Worm (Caenorhabditis elegans) whole organism, late embryonic: ENCODE results near the gene C25E10.12.

Source experiments
- C38D4.7 ChIP-seq: fragments of 200-800 bp; sonication (Bioruptor generic); optimal IDR thresholded peaks from 2 replicates; lab custom pipeline; 2018; ENCODE audit warnings: mild to moderate bottlenecking, missing genetic modification characterization, moderate library complexity, missing compliant biosample characterization
- F13H6.1 ChIP-seq: sonication (generic microtip); optimal IDR thresholded peaks from 2 replicates; lab custom pipeline; 2016; ENCODE audit warnings: missing genetic modification characterization, missing compliant biosample characterization
- K02D7.2 ChIP-seq: sonication (generic microtip); optimal IDR thresholded peaks from 2 replicates; lab custom pipeline; 2017; ENCODE audit warnings: mild to moderate bottlenecking, missing genetic modification characterization, missing compliant biosample characterization
- K09A11.1 ChIP-seq: sonication (generic microtip); optimal IDR thresholded peaks from 2 replicates; lab custom pipeline; 2017; ENCODE audit warnings: antibody characterized with exemption, mild to moderate bottlenecking, missing genetic modification characterization, missing compliant biosample characterization; ENCODE audit not compliant: insufficient read depth
- T23F11.4 ChIP-seq: fragments of 200-800 bp; sonication (Bioruptor generic); optimal IDR thresholded peaks from 2 replicates; lab custom pipeline; 2018; ENCODE audit warnings: mild to moderate bottlenecking, missing genetic modification characterization, missing compliant biosample characterization
- Y22D7AL.16 ChIP-seq: sonication (generic microtip); optimal IDR thresholded peaks from 2 replicates; lab custom pipeline; 2016; ENCODE audit warnings: missing genetic modification characterization, missing compliant biosample characterization
- ahr-1 ChIP-seq: sonication (generic microtip); optimal IDR thresholded peaks from 2 replicates; lab custom pipeline; 2016; ENCODE audit warnings: missing genetic modification characterization, missing compliant biosample characterization
- ama-1 ChIP-seq: fragments of 150-350 bp; optimal IDR thresholded peaks from 2 replicates; lab custom pipeline; 2014
- ceh-14 ChIP-seq: sonication (generic microtip); optimal IDR thresholded peaks from 2 replicates; lab custom pipeline; 2016; ENCODE audit warnings: missing genotype, missing genetic modification characterization, missing compliant biosample characterization
- ceh-18 ChIP-seq: sonication (generic microtip); optimal IDR thresholded peaks from 2 replicates; lab custom pipeline; 2016; ENCODE audit warnings: missing genetic modification characterization, missing compliant biosample characterization
- ceh-31 ChIP-seq: sonication (generic microtip); optimal IDR thresholded peaks from 2 replicates; lab custom pipeline; 2016; ENCODE audit warnings: missing genetic modification characterization, missing compliant biosample characterization
- ceh-45 ChIP-seq: fragments of 200-800 bp; sonication (Bioruptor generic); IDR thresholded peaks from 2 replicates; pipeline ENCODE4 v1.3.6; 2022; ENCODE audit warnings: missing genetic modification reagents, missing genetic modification characterization, missing compliant biosample characterization
- ceh-48 ChIP-seq: sonication (generic microtip); optimal IDR thresholded peaks from 2 replicates; lab custom pipeline; 2016; ENCODE audit warnings: missing genetic modification characterization, inconsistent platforms, missing compliant biosample characterization
- che-1 ChIP-seq: sonication (generic microtip); optimal IDR thresholded peaks from 2 replicates; lab custom pipeline; 2016; ENCODE audit warnings: mild to moderate bottlenecking, missing genetic modification characterization, missing compliant biosample characterization
- dmd-4 ChIP-seq: sonication (generic microtip); optimal IDR thresholded peaks from 2 replicates; lab custom pipeline; 2016; ENCODE audit warnings: borderline replicate concordance, missing genetic modification characterization, missing compliant biosample characterization
- elt-2 ChIP-seq: sonication (generic microtip); optimal IDR thresholded peaks from 2 replicates; lab custom pipeline; 2016; ENCODE audit warnings: missing genetic modification reagents, missing genetic modification characterization, missing compliant biosample characterization
- fax-1 ChIP-seq: sonication (generic microtip); optimal IDR thresholded peaks from 2 replicates; lab custom pipeline; 2016; ENCODE audit warnings: missing genotype, missing genetic modification characterization, missing compliant biosample characterization
- gmeb-2 ChIP-seq: sonication (generic microtip); optimal IDR thresholded peaks from 2 replicates; lab custom pipeline; 2016; ENCODE audit warnings: missing genetic modification characterization, inconsistent platforms, missing compliant biosample characterization
- hlh-15 ChIP-seq: sonication (generic microtip); optimal IDR thresholded peaks from 2 replicates; lab custom pipeline; 2016; ENCODE audit warnings: missing genetic modification characterization, missing compliant biosample characterization
- hlh-30 ChIP-seq: sonication (generic microtip); optimal IDR thresholded peaks from 2 replicates; lab custom pipeline; 2017; ENCODE audit warnings: antibody characterized with exemption, missing genetic modification characterization, missing compliant biosample characterization; ENCODE audit not compliant: insufficient read depth
- hlh-6 ChIP-seq: sonication (generic microtip); optimal IDR thresholded peaks from 2 replicates; lab custom pipeline; 2016; ENCODE audit warnings: missing genotype, missing genetic modification characterization, missing compliant biosample characterization
- lim-6 ChIP-seq: sonication (generic microtip); optimal IDR thresholded peaks from 2 replicates; lab custom pipeline; 2016; ENCODE audit warnings: missing genetic modification characterization, missing compliant biosample characterization
- lin-11 ChIP-seq: fragments of 200-800 bp; sonication (Bioruptor generic); optimal IDR thresholded peaks from 2 replicates; lab custom pipeline; 2018; ENCODE audit warnings: mild to moderate bottlenecking, missing genetic modification characterization, missing compliant biosample characterization
- madf-2 ChIP-seq: sonication (generic microtip); optimal IDR thresholded peaks from 2 replicates; lab custom pipeline; 2017; ENCODE audit warnings: missing genetic modification characterization, missing compliant biosample characterization
- mec-3 ChIP-seq: sonication (generic microtip); optimal IDR thresholded peaks from 2 replicates; lab custom pipeline; 2016; ENCODE audit warnings: borderline replicate concordance, missing genetic modification characterization, missing compliant biosample characterization
- nfya-1 ChIP-seq: sonication (generic microtip); optimal IDR thresholded peaks from 2 replicates; lab custom pipeline; 2017; ENCODE audit warnings: missing genetic modification characterization, mild to moderate bottlenecking, missing compliant biosample characterization, antibody characterized with exemption, moderate library complexity
- nhr-11 ChIP-seq: fragments of 150-350 bp; optimal IDR thresholded peaks from 2 replicates; lab custom pipeline; 2014; ENCODE audit warnings: missing biosample characterization, missing genetic modification characterization
- npax-4 ChIP-seq: sonication (generic microtip); optimal IDR thresholded peaks from 2 replicates; lab custom pipeline; 2016; ENCODE audit warnings: missing genetic modification characterization, missing compliant biosample characterization
- pag-3 ChIP-seq: sonication (generic microtip); optimal IDR thresholded peaks from 2 replicates; lab custom pipeline; 2016; ENCODE audit warnings: missing compliant biosample characterization, missing genetic modification characterization, borderline replicate concordance
- pax-1 ChIP-seq: fragments of 150-350 bp; optimal IDR thresholded peaks from 2 replicates; lab custom pipeline; 2014; ENCODE audit warnings: missing biosample characterization, missing genetic modification characterization
- pha-2 ChIP-seq: sonication (generic microtip); optimal IDR thresholded peaks from 2 replicates; lab custom pipeline; 2017; ENCODE audit warnings: mild to moderate bottlenecking, missing genetic modification characterization, missing compliant biosample characterization
- pha-4 ChIP-seq: fragments of 150-350 bp; optimal IDR thresholded peaks from 2 replicates; lab custom pipeline; 2018; ENCODE audit warnings: missing biosample characterization, missing genetic modification reagents, missing genetic modification characterization
- rnt-1 ChIP-seq: sonication (generic microtip); optimal IDR thresholded peaks from 2 replicates; lab custom pipeline; 2016; ENCODE audit warnings: missing genetic modification characterization, missing compliant biosample characterization
- sox-2 ChIP-seq: fragments of 200-800 bp; sonication (Bioruptor generic); IDR thresholded peaks from 2 replicates; pipeline ENCODE4 v1.3.6; 2022; ENCODE audit warnings: missing genetic modification reagents, missing genetic modification characterization, missing compliant biosample characterization
- sox-4 ChIP-seq: sonication (generic microtip); optimal IDR thresholded peaks from 2 replicates; lab custom pipeline; 2017; ENCODE audit warnings: mild to moderate bottlenecking, missing genetic modification characterization, inconsistent platforms, missing compliant biosample characterization
- tbx-2 ChIP-seq: sonication (generic microtip); optimal IDR thresholded peaks from 2 replicates; lab custom pipeline; 2016; ENCODE audit warnings: missing genetic modification characterization, missing compliant biosample characterization
- unc-42 ChIP-seq: sonication (generic microtip); optimal IDR thresholded peaks from 2 replicates; lab custom pipeline; 2016; ENCODE audit warnings: missing genotype, missing genetic modification characterization, missing compliant biosample characterization
- zip-5 ChIP-seq: sonication (generic microtip); optimal IDR thresholded peaks from 2 replicates; lab custom pipeline; 2016; ENCODE audit warnings: missing genetic modification characterization, missing compliant biosample characterization

C25E10.12 gene

DNA sequence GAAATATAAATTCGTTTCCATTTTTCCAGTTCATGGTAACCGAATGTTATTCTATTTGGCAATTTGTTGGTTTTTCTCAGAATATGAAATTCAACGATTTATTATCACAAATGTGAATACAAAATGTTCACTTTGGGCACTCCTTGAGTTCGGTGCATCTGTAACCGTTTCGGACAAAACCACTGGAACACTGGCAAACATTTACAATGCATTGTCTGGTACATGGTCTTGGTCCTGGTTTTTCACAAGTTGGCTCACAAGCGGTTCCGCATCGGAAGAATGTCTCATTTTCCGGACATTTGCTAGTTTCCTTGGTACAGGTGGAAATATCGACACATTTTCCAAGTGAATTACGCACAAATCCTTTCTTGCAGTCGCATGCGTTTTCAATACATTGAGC, 9.0 kb downstream of the C25E10.12 start:
- no peak for TF ChIP-seq ceh-45 (GFP tag; lab: Robert Waterston, UW)
- no peak for TF ChIP-seq rnt-1 (tag; lab: Kevin White, UChicago)
- TF ChIP-seq fax-1 (tag; lab: Kevin White, UChicago) = no peak
- TF ChIP-seq Y22D7AL.16 (tag; lab: Kevin White, UChicago) = no peak
- no peak for TF ChIP-seq pax-1 (tag; lab: Kevin White, UChicago)
- no peak for TF ChIP-seq lin-11 (tag; lab: Kevin White, UChicago)
- no peak for TF ChIP-seq hlh-6 (tag; lab: Kevin White, UChicago)
- TF ChIP-seq tbx-2 (tag; lab: Kevin White, UChicago) = no peak
- TF ChIP-seq madf-2 (tag; lab: Kevin White, UChicago) = no peak
- no peak for TF ChIP-seq sox-4 (tag; lab: Kevin White, UChicago)
- TF ChIP-seq ceh-18 (tag; lab: Kevin White, UChicago) = no peak
- no peak for TF ChIP-seq gmeb-2 (tag; lab: Kevin White, UChicago)
- TF ChIP-seq T23F11.4 (GFP tag; lab: Kevin White, UChicago) = no peak
- TF ChIP-seq hlh-15 (tag; lab: Kevin White, UChicago) = no peak
- no peak for TF ChIP-seq ceh-31
- no peak for TF ChIP-seq ceh-14
- no peak for TF ChIP-seq ahr-1

DNA sequence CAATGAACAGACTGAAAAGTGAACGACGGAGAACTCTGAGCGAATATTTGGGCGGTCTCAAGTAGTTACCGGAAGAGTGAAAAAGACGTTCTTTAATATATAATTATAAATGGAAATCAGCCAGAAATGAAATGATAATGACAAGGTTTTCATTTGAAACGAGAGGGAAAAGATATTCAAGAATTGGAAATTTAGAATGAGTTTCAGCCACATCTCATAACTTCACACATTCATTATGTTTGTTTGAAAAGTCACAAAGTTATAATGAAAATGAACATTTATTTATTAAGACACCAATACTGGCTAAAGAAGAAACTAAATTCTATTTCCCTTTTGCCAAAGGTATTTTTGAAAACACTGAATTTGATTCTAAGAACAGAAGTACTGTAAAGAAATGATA, 11.1 kb downstream of the C25E10.12 start, which contains the start of gene C25E10.7:
C25E10.7 (minus strand) TSS at position 101 of the 400 bp plus-strand sequence.
- TF ChIP-seq sox-4 (tag; lab: Kevin White, UChicago) (no peak), lim-6 (tag; lab: Kevin White, UChicago) (no peak), elt-2 (tag; lab: Kevin White, UChicago) (no peak), sox-2 (no peak), ceh-14 (no peak), pag-3 (tag; lab: Kevin White, UChicago) (no peak), nhr-11 (no peak), npax-4 (tag; lab: Kevin White, UChicago) (no peak), zip-5 (tag; lab: Kevin White, UChicago) (no peak), madf-2 (tag; lab: Kevin White, UChicago) (no peak), K09A11.1 (no peak), mec-3 (tag; lab: Kevin White, UChicago) (no peak), dmd-4 (tag; lab: Kevin White, UChicago) (no peak), nfya-1 (tag; lab: Kevin White, UChicago) (no peak), hlh-6 (tag; lab: Kevin White, UChicago) (no peak)

DNA sequence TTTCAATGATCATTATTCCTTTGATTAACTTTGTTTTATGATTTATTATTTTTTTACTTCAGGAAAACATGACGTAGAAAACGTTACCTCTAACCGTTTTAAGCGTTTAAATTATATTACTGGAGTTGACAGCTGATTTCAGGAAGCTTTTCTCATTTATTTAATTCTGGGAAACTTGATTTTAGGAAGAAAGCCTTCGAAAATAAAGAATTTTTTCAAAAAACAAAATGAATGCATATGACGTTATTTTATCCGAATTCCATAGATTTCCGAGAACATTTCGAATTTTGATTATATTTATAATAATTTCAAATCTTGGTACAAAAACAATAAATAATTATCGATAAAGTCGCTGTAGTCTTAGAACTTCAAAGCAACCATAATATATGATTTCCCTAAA, 13.0 kb downstream of the C25E10.12 start:
- TF ChIP-seq C38D4.7 (GFP tag; lab: Kevin White, UChicago) (no peak), rnt-1 (tag; lab: Kevin White, UChicago) (no peak), F13H6.1 (tag; lab: Kevin White, UChicago) (no peak), dmd-4 (tag; lab: Kevin White, UChicago) (no peak), hlh-15 (tag; lab: Kevin White, UChicago) (no peak), pha-4 (tag; lab: Kevin White, UChicago) (no peak), Y22D7AL.16 (tag; lab: Kevin White, UChicago) (no peak), pha-2 (tag; lab: Kevin White, UChicago) (no peak), ceh-48 (no peak), che-1 (no peak), unc-42 (tag; lab: Kevin White, UChicago) (no peak), hlh-30 (tag; lab: Kevin White, UChicago) (no peak), nhr-11 (no peak), ceh-14 (no peak), K02D7.2 (no peak), ama-1 (lab: Kevin White, UChicago) (no peak)
